Worm (Caenorhabditis elegans) whole organism, L2 larva: ENCODE results near the gene ZK930.2.

ENCODE experiments used
- C34F6.9 ChIP-seq: fragments of 150-350 bp; optimal IDR thresholded peaks from 2 replicates; lab custom pipeline; 2014; ENCODE audit warnings: missing biosample characterization, missing genetic modification characterization
- R02D3.7 ChIP-seq: fragments of 150-350 bp; optimal IDR thresholded peaks from 2 replicates; lab custom pipeline; 2014; ENCODE audit warnings: missing biosample characterization, missing genetic modification characterization
- ZK546.5 ChIP-seq: sonication (generic microtip); optimal IDR thresholded peaks from 2 replicates; lab custom pipeline; 2017; ENCODE audit warnings: missing biosample characterization, missing genetic modification characterization
- aly-2 ChIP-seq: fragments of 150-350 bp; optimal IDR thresholded peaks from 2 replicates; lab custom pipeline; 2014; ENCODE audit warnings: missing biosample characterization, missing genetic modification characterization
- blmp-1 ChIP-seq: sonication (generic microtip); optimal IDR thresholded peaks from 2 replicates; lab custom pipeline; 2017; ENCODE audit warnings: missing genetic modification characterization, mild to moderate bottlenecking, missing compliant biosample characterization, antibody characterized with exemption, moderate library complexity; ENCODE audit not compliant: insufficient read depth
- ceh-16 ChIP-seq: fragments of 150-350 bp; optimal IDR thresholded peaks from 2 replicates; lab custom pipeline; 2014; ENCODE audit warnings: missing biosample characterization, missing genetic modification characterization
- ceh-82 ChIP-seq: fragments of 150-350 bp; optimal IDR thresholded peaks from 2 replicates; lab custom pipeline; 2014; ENCODE audit warnings: missing biosample characterization, missing genetic modification characterization
- crh-2 ChIP-seq: sonication (generic microtip); optimal IDR thresholded peaks from 2 replicates; lab custom pipeline; 2017; ENCODE audit warnings: missing biosample characterization, missing genetic modification characterization
- dmd-4 ChIP-seq: sonication (generic microtip); optimal IDR thresholded peaks from 2 replicates; lab custom pipeline; 2017; ENCODE audit warnings: missing biosample characterization, missing genetic modification characterization
- egl-27 ChIP-seq: sonication (generic microtip); optimal IDR thresholded peaks from 3 replicates; lab custom pipeline; 2017; ENCODE audit warnings: missing biosample characterization, missing genetic modification reagents, missing genetic modification characterization
- elt-1 ChIP-seq: fragments of 150-350 bp; optimal IDR thresholded peaks from 2 replicates; lab custom pipeline; 2014; ENCODE audit warnings: missing biosample characterization, missing genetic modification characterization
- elt-3 ChIP-seq: sonication (generic microtip); optimal IDR thresholded peaks from 2 replicates; lab custom pipeline; 2017; ENCODE audit warnings: missing biosample characterization, missing genetic modification characterization
- gmeb-1 ChIP-seq: fragments of 150-350 bp; optimal IDR thresholded peaks from 2 replicates; lab custom pipeline; 2014; ENCODE audit warnings: missing biosample characterization, missing genetic modification characterization
- lin-13 ChIP-seq: fragments of 150-350 bp; optimal IDR thresholded peaks from 2 replicates; lab custom pipeline; 2014; ENCODE audit warnings: missing biosample characterization, missing genetic modification reagents, missing genetic modification characterization
- lin-39 ChIP-seq: fragments of 150-350 bp; optimal IDR thresholded peaks from 2 replicates; lab custom pipeline; 2014; ENCODE audit warnings: missing biosample characterization, missing genetic modification reagents, missing genetic modification characterization
- lsy-2 ChIP-seq, 2 experiments: fragments of 150-350 bp in 1 of 2; sonication (generic microtip) in 1 of 2; optimal IDR thresholded peaks; 2 replicates each; lab custom pipeline; 2014 to 2017; ENCODE audit warnings: missing biosample characterization in 2 of 2, missing genetic modification characterization in 2 of 2
- mab-5 ChIP-seq: fragments of 150-350 bp; optimal IDR thresholded peaks from 2 replicates; lab custom pipeline; 2014; ENCODE audit warnings: missing biosample characterization, missing genetic modification characterization
- mbf-1 ChIP-seq: sonication (generic microtip); optimal IDR thresholded peaks from 2 replicates; lab custom pipeline; 2017; ENCODE audit warnings: missing biosample characterization, missing genetic modification characterization
- mdl-1 ChIP-seq, 2 experiments: fragments of 150-350 bp in 1 of 2; sonication (generic microtip) in 1 of 2; optimal IDR thresholded peaks; 2 replicates each; lab custom pipeline; 2017; ENCODE audit warnings: missing biosample characterization in 2 of 2, missing genetic modification characterization in 2 of 2
- nhr-10 ChIP-seq: sonication (generic microtip); optimal IDR thresholded peaks from 2 replicates; lab custom pipeline; 2017; ENCODE audit warnings: missing biosample characterization, missing genetic modification characterization
- nhr-11 ChIP-seq: fragments of 150-350 bp; optimal IDR thresholded peaks from 2 replicates; lab custom pipeline; 2014; ENCODE audit warnings: missing biosample characterization, missing genetic modification characterization
- nhr-12 ChIP-seq: fragments of 150-350 bp; optimal IDR thresholded peaks from 2 replicates; lab custom pipeline; 2014; ENCODE audit warnings: missing biosample characterization, missing genetic modification characterization
- nhr-21 ChIP-seq: fragments of 150-350 bp; optimal IDR thresholded peaks from 2 replicates; lab custom pipeline; 2014; ENCODE audit warnings: missing biosample characterization, missing genetic modification characterization
- nhr-23 ChIP-seq: fragments of 150-350 bp; optimal IDR thresholded peaks from 2 replicates; lab custom pipeline; 2014; ENCODE audit warnings: missing biosample characterization, missing genetic modification reagents, missing genetic modification characterization
- nhr-237 ChIP-seq: fragments of 150-350 bp; optimal IDR thresholded peaks from 2 replicates; lab custom pipeline; 2014; ENCODE audit warnings: missing biosample characterization, missing genetic modification characterization
- nhr-25 ChIP-seq: fragments of 150-350 bp; sonication (generic microtip); optimal IDR thresholded peaks from 3 replicates; lab custom pipeline; 2014; ENCODE audit warnings: missing biosample characterization, missing genetic modification characterization
- nhr-6 ChIP-seq: fragments of 150-350 bp; optimal IDR thresholded peaks from 2 replicates; lab custom pipeline; 2014; ENCODE audit warnings: missing biosample characterization, missing genetic modification characterization
- nhr-77 ChIP-seq: fragments of 150-350 bp; optimal IDR thresholded peaks from 2 replicates; lab custom pipeline; 2014; ENCODE audit warnings: missing biosample characterization, missing genetic modification characterization
- peb-1 ChIP-seq: fragments of 150-350 bp; optimal IDR thresholded peaks from 2 replicates; lab custom pipeline; 2014; ENCODE audit warnings: missing biosample characterization, missing genetic modification characterization
- sem-4 ChIP-seq: fragments of 150-350 bp; optimal IDR thresholded peaks from 2 replicates; lab custom pipeline; 2014; ENCODE audit warnings: missing biosample characterization, missing genetic modification reagents, missing genetic modification characterization
- snpc-4 ChIP-seq: fragments of 150-350 bp; optimal IDR thresholded peaks from 2 replicates; lab custom pipeline; 2014; ENCODE audit warnings: missing biosample characterization, missing genetic modification characterization
- unc-55 ChIP-seq: fragments of 150-350 bp; sonication (generic microtip); optimal IDR thresholded peaks from 3 replicates; lab custom pipeline; 2014; ENCODE audit warnings: missing biosample characterization, missing genetic modification reagents, missing genetic modification characterization
- unc-62 ChIP-seq: fragments of 150-350 bp; optimal IDR thresholded peaks from 2 replicates; lab custom pipeline; 2014; ENCODE audit warnings: missing biosample characterization, missing genetic modification reagents, missing genetic modification characterization
- zag-1 ChIP-seq: fragments of 150-350 bp; optimal IDR thresholded peaks from 2 replicates; lab custom pipeline; 2014; ENCODE audit warnings: missing biosample characterization, missing genetic modification characterization
- ztf-1 ChIP-seq: fragments of 200-800 bp; sonication (Bioruptor generic); conservative IDR thresholded peaks from 2 replicates; pipeline ENCODE4 v1.3.6; 2022; ENCODE audit warnings: missing genetic modification characterization, missing compliant biosample characterization
- ztf-11 ChIP-seq: sonication (generic microtip); optimal IDR thresholded peaks from 2 replicates; lab custom pipeline; 2017; ENCODE audit warnings: missing biosample characterization, missing genetic modification characterization

The ZK930.2 gene

DNA sequence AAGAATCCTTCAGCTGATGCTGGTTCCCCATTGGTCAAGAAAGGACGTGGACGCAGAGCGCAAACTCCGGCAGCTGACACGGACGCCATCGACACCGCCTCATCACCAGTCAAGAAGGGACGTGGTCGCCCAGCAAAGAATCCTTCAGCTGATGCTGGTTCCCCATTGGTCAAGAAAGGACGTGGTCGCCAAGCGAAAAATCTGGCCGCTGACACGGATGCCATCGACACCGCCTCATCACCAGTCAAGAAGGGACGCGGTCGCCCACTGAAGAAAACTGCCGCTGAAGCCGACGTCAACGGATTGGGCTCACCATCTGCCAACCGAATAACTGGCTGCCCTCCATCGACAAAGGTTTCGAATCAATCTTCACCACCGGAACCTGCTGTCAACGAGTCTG, 23.7 kb upstream of the ZK930.2 start:
- TF ChIP-seq nhr-21 (tag; lab: Kevin White, UChicago) (no peak), ztf-11 (tag; lab: Kevin White, UChicago) (no peak), lsy-2 (tag; optimal IDR thresholded peaks at IDR 0.05; lab: Kevin White, UChicago) (no peak), lin-39 (no peak), mab-5 (no peak), dmd-4 (no peak), nhr-23 (no peak), elt-3 (no peak), ceh-82 (tag; lab: Kevin White, UChicago) (no peak), nhr-12 (tag; lab: Kevin White, UChicago) (no peak), nhr-10 (tag; lab: Kevin White, UChicago) (no peak), unc-55 (GFP tag; lab: Kevin White, UChicago) (no peak)
- TF ChIP-seq, all 48 proteins: peak for 0

- TF ChIP-seq aly-2 (tag; lab: Kevin White, UChicago) (no peak), gmeb-1 (tag; lab: Kevin White, UChicago) (no peak), blmp-1 (tag; lab: Kevin White, UChicago) (no peak), dmd-4 (no peak), mab-5 (no peak), snpc-4 (tag; lab: Kevin White, UChicago) (no peak), crh-2 (tag; lab: Kevin White, UChicago) (no peak), nhr-11 (tag; lab: Kevin White, UChicago) (no peak), R02D3.7 (tag; lab: Kevin White, UChicago) (no peak), nhr-237 (tag; lab: Kevin White, UChicago) (no peak), sem-4 (no peak), ZK546.5 (no peak), mbf-1 (no peak)
Measured at ce11 chrII:11916555-11916941, 23.3 kb upstream of the ZK930.2 start.

DNA sequence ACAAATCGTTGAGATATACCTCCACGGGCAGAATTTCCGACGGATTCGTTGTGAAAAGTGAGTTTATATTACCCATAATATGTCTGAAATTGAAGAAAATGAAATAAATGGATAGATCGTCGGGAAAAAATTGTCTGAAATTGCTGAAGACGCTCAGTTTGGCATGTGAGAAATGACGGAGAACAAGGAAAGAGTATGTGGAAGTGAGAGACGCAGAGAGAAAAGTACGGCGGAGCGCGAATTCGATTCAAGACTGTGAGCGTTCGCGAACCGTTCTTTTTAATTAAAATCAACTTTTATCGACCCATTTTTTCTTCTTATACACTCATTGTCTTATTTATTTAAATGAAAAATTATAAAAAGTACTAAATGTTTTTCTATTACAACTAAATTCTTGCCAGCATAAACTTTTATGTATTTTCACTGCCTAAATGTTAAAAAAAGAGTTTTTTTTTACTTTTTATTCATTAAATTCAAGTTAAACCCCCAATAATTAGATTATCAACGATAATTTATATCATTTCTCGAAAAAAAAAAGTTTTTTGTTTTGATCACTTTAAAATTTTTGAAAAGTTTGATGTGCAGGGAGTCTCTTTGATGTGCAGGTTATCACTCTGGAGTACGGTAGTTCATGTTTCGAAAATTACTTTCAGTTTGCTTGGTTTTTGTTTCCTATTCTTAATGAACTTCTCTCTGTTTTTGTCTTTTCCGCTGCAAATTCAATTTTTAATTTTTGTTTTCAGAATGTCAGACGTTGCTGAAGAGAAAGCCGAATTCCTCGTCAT, 22.7 kb upstream of the ZK930.2 start, which contains the start of the genes vps-15 and hmg-12:
TSS of gene vps-15 (minus strand) at position 83 of the 785 bp plus-strand sequence.
TSS of gene hmg-12 (plus strand) at position 744 of the 785 bp plus-strand sequence.
- TF ChIP-seq elt-1 (tag; lab: Kevin White, UChicago) (no peak), nhr-21 (tag; lab: Kevin White, UChicago) (no peak), nhr-25 (tag; lab: Kevin White, UChicago) (no peak), lin-13 (GFP tag; lab: Kevin White, UChicago) (no peak), crh-2 (tag; lab: Kevin White, UChicago) (no peak), elt-3 (no peak), ztf-11 (tag; lab: Kevin White, UChicago) (no peak), ztf-1 (no peak), C34F6.9 (peak; percentile 46), ZK546.5 (peak; percentile 62), nhr-12 (tag; lab: Kevin White, UChicago) (no peak), nhr-77 (no peak), egl-27 (tag; lab: Kevin White, UChicago) (no peak), lsy-2 (tag; optimal IDR thresholded peaks at IDR 0.05; lab: Kevin White, UChicago) (peak; percentile 3 to 90), nhr-6 (tag; lab: Kevin White, UChicago) (no peak), ceh-82 (tag; lab: Kevin White, UChicago) (no peak), unc-55 (GFP tag; lab: Kevin White, UChicago) (peak; percentile 41), nhr-237 (tag; lab: Kevin White, UChicago) (no peak), peb-1 (no peak), zag-1 (tag; lab: Kevin White, UChicago) (no peak)

- no peak for TF ChIP-seq elt-1 (tag; lab: Kevin White, UChicago)
- TF ChIP-seq blmp-1 (tag; lab: Kevin White, UChicago) = no peak
- no peak for TF ChIP-seq dmd-4
- TF ChIP-seq elt-3 = no peak
Measured at ce11 chrII:11914304-11914703, 21.1 kb upstream of the ZK930.2 start, which contains the start of gene ZK930.7. TSS of gene ZK930.7 (plus strand) at chrII:11914604.

DNA sequence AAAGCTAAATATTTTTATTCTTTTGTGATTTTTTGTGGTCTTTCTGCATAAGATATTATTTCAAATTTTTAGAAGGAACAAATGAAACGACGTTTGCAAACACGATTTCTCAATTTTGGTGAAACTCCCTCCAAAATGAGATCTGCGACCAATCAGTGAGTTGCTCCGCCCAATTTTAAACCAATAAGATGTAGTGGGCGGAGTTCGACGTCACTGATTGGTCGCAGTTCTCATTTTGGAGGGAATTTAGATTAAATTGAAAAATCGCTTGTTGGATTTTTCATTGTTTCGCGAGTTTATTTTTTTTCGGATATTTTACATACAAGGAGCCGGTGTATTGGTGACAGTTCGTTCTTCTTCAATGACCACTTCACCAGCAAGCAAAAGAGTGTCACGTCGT, 17.3 kb upstream of the ZK930.2 start:
- TF ChIP-seq ztf-11 (tag; lab: Kevin White, UChicago) (no peak), ceh-16 (tag; lab: Kevin White, UChicago) (no peak), lsy-2 (tag; optimal IDR thresholded peaks at IDR 0.05; lab: Kevin White, UChicago) (no peak), unc-62 (GFP tag; lab: Kevin White, UChicago) (no peak), R02D3.7 (tag; lab: Kevin White, UChicago) (no peak), mdl-1 (tag; optimal IDR thresholded peaks at IDR 0.05; lab: Kevin White, UChicago) (no peak)
